Worm (Caenorhabditis elegans): ENCODE measurements around the gene acs-4.

The acs-4 gene

ce11 chrIII:7189581-7190128 is 22.0 kb downstream of the acs-4 start, which contains the start of gene rps-21 (continued):
- TF ChIP-seq ceh-82 (tag; optimal IDR thresholded peaks at IDR 0.05) (peak; percentile 26), daf-12 (tag; optimal IDR thresholded peaks at IDR 0.05) (no peak), ztf-11 (tag; optimal IDR thresholded peaks at IDR 0.05) (no peak), jun-1 (tag; optimal IDR thresholded peaks at IDR 0.05) (peak; percentile 23)

DNA sequence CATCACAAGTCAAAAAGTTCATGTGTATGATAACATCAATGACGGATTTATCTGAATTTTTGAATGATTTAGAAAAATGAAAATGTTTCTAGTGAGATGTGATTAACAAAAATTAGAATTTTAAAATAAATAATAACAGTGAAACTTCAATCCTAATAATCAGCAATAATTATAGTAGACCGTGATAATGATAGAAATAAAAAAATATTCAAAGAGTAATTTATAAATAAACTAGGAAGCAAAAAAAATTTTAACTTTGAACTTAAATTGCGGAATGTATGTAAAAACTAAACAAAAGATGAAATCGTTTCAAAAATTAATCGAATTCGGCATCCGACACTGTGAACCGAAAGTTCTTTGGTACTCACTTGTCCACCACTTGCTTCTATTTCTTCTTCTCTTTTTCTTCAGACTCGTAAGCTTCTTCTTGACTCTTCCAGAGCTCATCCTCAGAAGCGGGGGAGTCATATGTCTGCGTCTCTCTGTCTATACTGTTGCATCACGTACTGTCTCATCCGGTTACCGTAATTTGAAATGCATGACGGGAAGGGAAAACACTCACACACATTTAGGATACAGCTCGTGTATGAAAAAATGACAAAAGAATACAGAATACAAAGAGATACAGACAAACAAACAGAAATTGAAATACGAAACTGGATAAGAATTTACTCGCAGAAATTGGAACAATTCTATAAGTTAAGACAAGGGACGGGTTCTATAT is 25.5 kb downstream of the acs-4 start, which contains the start of gene mec-14:
mec-14 (minus strand) TSS at position 51 of the 724 bp plus-strand sequence.
- TF ChIP-seq daf-12 (tag; optimal IDR thresholded peaks at IDR 0.05) (no peak), ceh-28 (tag; optimal IDR thresholded peaks at IDR 0.05) (no peak), ZK546.5 (tag; optimal IDR thresholded peaks at IDR 0.05) (no peak), elt-2 (tag; optimal IDR thresholded peaks at IDR 0.05) (no peak), nhr-28 (tag; optimal IDR thresholded peaks at IDR 0.05) (no peak), mdl-1 (tag; optimal IDR thresholded peaks at IDR 0.05) (no peak), unc-62 (GFP tag; optimal IDR thresholded peaks at IDR 0.05) (no peak), snpc-4 (tag; optimal IDR thresholded peaks at IDR 0.05) (no peak), egl-27 (tag; optimal IDR thresholded peaks at IDR 0.05) (no peak), nhr-43 (tag; optimal IDR thresholded peaks at IDR 0.05; ENCODE audit: poor library complexity, severe bottlenecking) (no peak), aly-2 (tag; optimal IDR thresholded peaks at IDR 0.05) (no peak)

- TF ChIP-seq lsy-12 (tag; optimal IDR thresholded peaks at IDR 0.05) (no peak), nhr-11 (tag; optimal IDR thresholded peaks at IDR 0.05) (no peak), nhr-28 (tag; optimal IDR thresholded peaks at IDR 0.05) (no peak), fkh-10 (GFP tag; optimal IDR thresholded peaks at IDR 0.05) (no peak), fkh-2 (tag; optimal IDR thresholded peaks at IDR 0.05) (no peak), ZK546.5 (tag; optimal IDR thresholded peaks at IDR 0.05) (no peak), unc-62 (GFP tag; optimal IDR thresholded peaks at IDR 0.05) (no peak), pqm-1 (tag; optimal IDR thresholded peaks at IDR 0.05) (no peak), nhr-25 (tag; optimal IDR thresholded peaks at IDR 0.05) (no peak), lin-15B (tag; optimal IDR thresholded peaks at IDR 0.05) (no peak), ceh-16 (tag; optimal IDR thresholded peaks at IDR 0.05) (no peak), tbx-2 (tag; optimal IDR thresholded peaks at IDR 0.05) (no peak), nhr-76 (tag; optimal IDR thresholded peaks at IDR 0.05) (no peak), nhr-237 (tag; optimal IDR thresholded peaks at IDR 0.05) (no peak), aly-2 (tag; optimal IDR thresholded peaks at IDR 0.05) (no peak), mml-1 (tag; optimal IDR thresholded peaks at IDR 0.05) (no peak), mdl-1 (tag; optimal IDR thresholded peaks at IDR 0.05) (no peak), lin-39 (tag; optimal IDR thresholded peaks at IDR 0.05) (no peak)
These were observed 27.7 kb downstream of the acs-4 start, which contains the start of gene F37C12.18 for ce11 chrIII:7195325-7195724. Gene F37C12.18, minus strand, starts transcription at chrIII:7195425.

DNA sequence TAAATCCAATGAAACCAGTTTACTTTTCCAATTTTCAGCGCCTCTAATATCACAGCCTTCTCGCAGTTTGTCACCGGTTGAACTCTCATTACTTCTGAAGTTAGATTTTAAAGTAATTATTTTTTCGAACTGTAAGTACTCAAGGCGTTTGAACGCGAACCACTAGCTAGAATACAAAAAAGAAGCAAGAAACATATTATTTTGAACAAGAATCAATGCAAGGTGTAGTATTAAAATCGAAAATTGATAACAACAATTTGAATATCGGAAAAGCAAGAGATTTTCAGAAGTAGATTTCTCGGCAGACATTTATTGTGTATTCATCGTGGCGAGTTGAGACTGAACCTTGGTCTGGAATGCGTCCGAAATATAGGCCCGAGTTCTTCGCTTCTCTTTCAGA is 30.3 kb downstream of the acs-4 start, which contains the start of gene exos-9:
exos-9 (minus strand) TSS at position 101 of the 400 bp plus-strand sequence.
- TF ChIP-seq nhr-28 (tag; optimal IDR thresholded peaks at IDR 0.05) (no peak), elt-1 (tag; optimal IDR thresholded peaks at IDR 0.05) (no peak), nhr-11 (tag; optimal IDR thresholded peaks at IDR 0.05) (no peak), lin-15B (tag; optimal IDR thresholded peaks at IDR 0.05) (no peak), unc-62 (GFP tag; optimal IDR thresholded peaks at IDR 0.05) (no peak), lin-39 (tag; optimal IDR thresholded peaks at IDR 0.05) (no peak), elt-2 (tag; optimal IDR thresholded peaks at IDR 0.05) (no peak)

DNA sequence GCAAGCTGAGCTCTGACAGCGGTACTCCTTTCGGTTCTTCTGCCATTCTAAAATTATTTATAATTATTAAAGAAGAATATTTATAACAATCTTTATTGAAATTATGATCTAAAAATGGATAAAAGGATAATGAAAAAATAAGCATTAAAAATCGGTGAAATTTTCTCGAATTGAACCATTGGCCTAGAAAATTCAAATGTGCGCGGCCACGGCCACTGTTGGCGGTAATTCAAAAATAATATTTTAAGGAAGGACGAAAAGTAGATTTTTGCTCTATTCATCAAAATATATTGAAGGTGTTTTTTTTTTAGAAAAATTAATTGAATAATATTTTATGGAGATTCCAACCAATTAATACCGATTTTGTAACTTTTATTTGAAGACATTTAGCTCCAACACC is 31.2 kb downstream of the acs-4 start, which contains the start of gene pfd-5:
pfd-5 (minus strand) TSS at position 47 of the 400 bp plus-strand sequence.
- TF ChIP-seq fos-1 (tag; optimal IDR thresholded peaks at IDR 0.05) (no peak), ztf-4 (tag; optimal IDR thresholded peaks at IDR 0.05) (no peak), ama-1 (optimal IDR thresholded peaks at IDR 0.05) (no peak), ceh-9 (tag; optimal IDR thresholded peaks at IDR 0.05) (no peak), mdl-1 (tag; optimal IDR thresholded peaks at IDR 0.05) (no peak), ceh-82 (tag; optimal IDR thresholded peaks at IDR 0.05) (no peak), zag-1 (tag; optimal IDR thresholded peaks at IDR 0.05) (no peak), elt-1 (tag; optimal IDR thresholded peaks at IDR 0.05) (no peak), nhr-76 (tag; optimal IDR thresholded peaks at IDR 0.05) (no peak), unc-62 (GFP tag; optimal IDR thresholded peaks at IDR 0.05) (no peak), ZK546.5 (tag; optimal IDR thresholded peaks at IDR 0.05) (no peak), nhr-67 (tag; optimal IDR thresholded peaks at IDR 0.05) (no peak), lsy-12 (tag; optimal IDR thresholded peaks at IDR 0.05) (peak; percentile 7), lin-39 (tag; optimal IDR thresholded peaks at IDR 0.05) (no peak), fkh-10 (GFP tag; optimal IDR thresholded peaks at IDR 0.05) (no peak), fkh-2 (tag; optimal IDR thresholded peaks at IDR 0.05) (no peak), nhr-77 (tag; optimal IDR thresholded peaks at IDR 0.05) (no peak), jun-1 (tag; optimal IDR thresholded peaks at IDR 0.05) (no peak), sea-2 (GFP tag; optimal IDR thresholded peaks at IDR 0.05) (no peak), pqm-1 (tag; optimal IDR thresholded peaks at IDR 0.05) (no peak), unc-39 (tag; optimal IDR thresholded peaks at IDR 0.05) (no peak), lin-15B (tag; optimal IDR thresholded peaks at IDR 0.05) (peak; percentile 61), nhr-25 (tag; optimal IDR thresholded peaks at IDR 0.05) (peak; percentile 15), ztf-11 (tag; optimal IDR thresholded peaks at IDR 0.05) (no peak), nhr-28 (tag; optimal IDR thresholded peaks at IDR 0.05) (no peak), eor-1 (tag; optimal IDR thresholded peaks at IDR 0.05) (no peak), R02D3.7 (tag; optimal IDR thresholded peaks at IDR 0.05) (no peak), snpc-4 (tag; optimal IDR thresholded peaks at IDR 0.05) (no peak), nhr-12 (tag; optimal IDR thresholded peaks at IDR 0.05) (no peak), nhr-43 (tag; optimal IDR thresholded peaks at IDR 0.05; ENCODE audit: poor library complexity, severe bottlenecking) (peak; percentile 84)

Measured in whole organism, L3 larva.